Fruit fly (Drosophila melanogaster): ENCODE results near the gene CG31676.

DNA sequence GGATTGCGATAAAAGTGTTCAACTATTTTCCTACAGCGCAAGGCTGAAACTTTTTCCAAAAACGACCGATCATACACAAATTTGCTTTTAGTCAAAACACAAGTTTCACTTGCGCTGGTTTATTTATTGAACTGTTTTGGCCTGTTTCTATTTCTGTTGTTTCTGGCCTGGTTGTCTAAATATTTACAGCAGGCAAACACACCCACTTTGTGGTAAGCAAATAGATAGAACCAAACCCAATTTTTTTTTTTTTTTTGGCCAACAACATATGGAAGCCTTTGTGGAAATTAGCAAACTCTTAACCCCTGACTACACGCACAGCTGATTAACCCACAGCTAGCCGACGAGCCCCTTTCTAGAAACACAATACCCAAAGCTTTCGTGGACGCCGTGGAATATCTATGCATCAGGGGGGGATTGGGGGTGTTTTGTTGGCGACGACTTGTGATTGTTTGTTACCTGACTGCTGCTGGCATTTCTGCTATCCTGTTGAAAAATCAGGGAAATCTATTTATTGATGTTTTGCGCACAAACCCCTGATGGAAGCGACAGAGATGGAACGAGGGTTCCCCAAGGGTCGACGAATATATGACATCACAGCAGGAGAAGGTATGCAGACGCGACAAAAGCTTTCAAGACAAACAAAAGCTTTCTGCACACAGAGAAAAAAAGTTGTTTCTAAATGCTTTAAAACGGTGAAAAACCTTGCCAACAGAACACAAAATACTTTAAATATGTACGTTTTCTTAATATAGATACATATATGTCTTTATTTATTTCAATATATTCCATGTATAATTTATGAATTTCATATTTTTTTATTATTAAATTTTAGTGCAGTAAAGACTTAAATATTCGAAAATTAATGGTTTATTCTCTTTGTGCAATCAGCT is 32.7 kb upstream of the CG31676 start:
- TF ChIP-seq Abd-B (GFP tag; optimal IDR thresholded peaks at IDR 0.05) (no peak), lola (GFP tag; optimal IDR thresholded peaks at IDR 0.05) (no peak), tai (GFP tag; optimal IDR thresholded peaks at IDR 0.05) (no peak), Myc (optimal IDR thresholded peaks at IDR 0.05) (no peak)

All from whole organism, wandering third instar larva.